Fruit fly (Drosophila melanogaster): ENCODE measurements around the gene CG16820.

The CG16820 gene

DNA sequence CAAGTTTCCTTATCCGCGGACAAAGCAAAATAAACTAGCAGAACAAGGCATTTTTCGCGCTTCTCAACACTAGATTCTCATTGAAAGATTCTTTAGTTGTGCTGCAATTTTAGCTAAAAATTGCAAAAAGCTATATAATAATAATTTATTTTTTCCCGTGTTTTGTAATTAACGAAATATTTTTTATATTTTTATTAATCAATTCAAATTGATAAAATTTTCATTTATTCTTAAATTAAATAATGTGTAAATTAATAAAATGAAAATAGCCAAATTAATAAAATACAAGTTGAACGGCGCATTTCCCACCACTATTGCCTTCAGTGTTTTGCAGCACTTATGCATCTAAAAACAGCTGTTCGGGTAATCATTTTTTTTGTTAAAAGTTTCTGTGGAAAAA, 40.4 kb downstream of the CG16820 start, which contains the start of the genes Drep4 and Uvrag (continued):
- peak; percentile 32; the same call in 1 of the 2 replicates for TF ChIP-seq esg (GFP tag; conservative IDR thresholded peaks at IDR 0.05)
- TF ChIP-seq CoRest (tag; optimal IDR thresholded peaks at IDR 0.05) = peak; percentile 88
- TF ChIP-seq E2f1 (GFP tag; IDR thresholded peaks at IDR 0.05) = no peak
- TF ChIP-seq schlank (tag; optimal IDR thresholded peaks at IDR 0.05) = no peak
- no peak for TF ChIP-seq corto (GFP tag; optimal IDR thresholded peaks at IDR 0.05)
- no peak for TF ChIP-seq CG11560 (tag; IDR thresholded peaks at IDR 0.05)
- no peak for TF ChIP-seq MESR4 (GFP tag; optimal IDR thresholded peaks at IDR 0.05)
- no peak for TF ChIP-seq C15 (GFP tag; IDR thresholded peaks at IDR 0.05)
- 0 out of 2 replicates have a peak, but pooled peaks have one; percentile 15 for TF ChIP-seq CG11247 (GFP tag; IDR thresholded peaks at IDR 0.05)
- TF ChIP-seq Hr3 (GFP tag; optimal IDR thresholded peaks at IDR 0.05) = peak; percentile 78
- TF ChIP-seq fu2 (GFP tag; optimal IDR thresholded peaks at IDR 0.05) = no peak
- TF ChIP-seq seq (GFP tag; IDR thresholded peaks at IDR 0.05) = no peak
- peak; percentile 43; the same call in 1 of the 3 replicates for TF ChIP-seq H15 (GFP tag; IDR thresholded peaks at IDR 0.05)
- no peak for TF ChIP-seq Hey (tag; optimal IDR thresholded peaks at IDR 0.05)
- peak; percentile 43 for TF ChIP-seq CG3407 (GFP tag; optimal IDR thresholded peaks at IDR 0.05)
- TF ChIP-seq insv (GFP tag; optimal IDR thresholded peaks at IDR 0.05) = peak in 1 of 2 experiments; percentile 73
- no peak for TF ChIP-seq CG8924 (tag; optimal IDR thresholded peaks at IDR 0.05)
- no peak for TF ChIP-seq Deaf1 (tag; optimal IDR thresholded peaks at IDR 0.05)
- no peak for TF ChIP-seq CG7963 (GFP tag; IDR thresholded peaks at IDR 0.05; ENCODE audit: partially characterized antibody)
- no peak for TF ChIP-seq Neu2 (GFP tag; optimal IDR thresholded peaks at IDR 0.05; ENCODE audit: borderline replicate concordance)
- TF ChIP-seq dan (GFP tag; IDR thresholded peaks at IDR 0.05) = no peak
- TF ChIP-seq bigmax (GFP tag; optimal IDR thresholded peaks at IDR 0.05) = no peak
- no peak for TF ChIP-seq CG33213 (GFP tag; optimal IDR thresholded peaks at IDR 0.05)
- TF ChIP-seq HLH54F (GFP tag; optimal IDR thresholded peaks at IDR 0.05) = no peak
- no peak for TF ChIP-seq run (tag; optimal IDR thresholded peaks at IDR 0.05)
- TF ChIP-seq az2 (GFP tag; optimal IDR thresholded peaks at IDR 0.05) = peak; percentile 60
- peak; percentile 90 for TF ChIP-seq sqz (GFP tag; optimal IDR thresholded peaks at IDR 0.05)
- no peak for TF ChIP-seq PHDP (tag; optimal IDR thresholded peaks at IDR 0.05)
- no peak for TF ChIP-seq nerfin-2 (GFP tag; IDR thresholded peaks at IDR 0.05; ENCODE audit: partially characterized antibody)
- TF ChIP-seq ranshi (GFP tag; IDR thresholded peaks at IDR 0.05) = 0 out of 2 replicates have a peak, but pooled peaks have one; percentile 57
- peak; percentile 75 for TF ChIP-seq B-H2 (GFP tag; optimal IDR thresholded peaks at IDR 0.05)
- no peak for TF ChIP-seq hb (GFP tag; IDR thresholded peaks at IDR 0.05; ENCODE audit: partially characterized antibody)
- no peak for TF ChIP-seq crol (GFP tag; IDR thresholded peaks at IDR 0.05)
- TF ChIP-seq NC2α (GFP tag; optimal IDR thresholded peaks at IDR 0.05) = no peak
- TF ChIP-seq gsb (GFP tag; IDR thresholded peaks at IDR 0.05) = no peak
- TF ChIP-seq NK7.1 (GFP tag; optimal IDR thresholded peaks at IDR 0.05) = no peak
- TF ChIP-seq kah (GFP tag; optimal IDR thresholded peaks at IDR 0.05) = no peak
- no peak for TF ChIP-seq CG16813 (GFP tag; IDR thresholded peaks at IDR 0.05; ENCODE audit: partially characterized antibody)
- TF ChIP-seq Sox102F (GFP tag; optimal IDR thresholded peaks at IDR 0.05) = peak; percentile 64
- peak; percentile 50 for TF ChIP-seq lilli (GFP tag; optimal IDR thresholded peaks at IDR 0.05)
- TF ChIP-seq CG2116 (GFP tag; optimal IDR thresholded peaks at IDR 0.05) = peak; percentile 57
- TF ChIP-seq ci (GFP tag; IDR thresholded peaks at IDR 0.05) = no peak
- TF ChIP-seq CG5180 (GFP tag; optimal IDR thresholded peaks at IDR 0.05) = no peak
- peak; percentile 59 for TF ChIP-seq CG33557 (GFP tag; optimal IDR thresholded peaks at IDR 0.05)
- peak; percentile 64 for TF ChIP-seq CG18619 (GFP tag; optimal IDR thresholded peaks at IDR 0.05)
- 0 out of 2 replicates have a peak, but pooled peaks have one; percentile 18 for TF ChIP-seq ara (GFP tag; IDR thresholded peaks at IDR 0.05)
- no peak for TF ChIP-seq sna (GFP tag; IDR thresholded peaks at IDR 0.05; ENCODE audit: partially characterized antibody)
- TF ChIP-seq CG6254 (GFP tag; optimal IDR thresholded peaks at IDR 0.05) = no peak
- TF ChIP-seq fd3F (GFP tag; optimal IDR thresholded peaks at IDR 0.05) = peak; percentile 51
- TF ChIP-seq jumu (GFP tag; optimal IDR thresholded peaks at IDR 0.05) = peak; percentile 4
- no peak for TF ChIP-seq zf30C (GFP tag; optimal IDR thresholded peaks at IDR 0.05)

Measured in whole organism, embryonic.